Fruit fly (Drosophila melanogaster) S2 (cell line): ENCODE data around the gene Dcr-1.

ENCODE experiments used
- CG8478 ChIP-seq: fragments of >200 bp; optimal IDR thresholded peaks from 2 replicates; lab custom pipeline; 2018
- CTCF ChIP-seq, 2 experiments: fragments of >200 bp; optimal IDR thresholded peaks; 2 replicates each; lab custom pipeline; 2018

DNA sequence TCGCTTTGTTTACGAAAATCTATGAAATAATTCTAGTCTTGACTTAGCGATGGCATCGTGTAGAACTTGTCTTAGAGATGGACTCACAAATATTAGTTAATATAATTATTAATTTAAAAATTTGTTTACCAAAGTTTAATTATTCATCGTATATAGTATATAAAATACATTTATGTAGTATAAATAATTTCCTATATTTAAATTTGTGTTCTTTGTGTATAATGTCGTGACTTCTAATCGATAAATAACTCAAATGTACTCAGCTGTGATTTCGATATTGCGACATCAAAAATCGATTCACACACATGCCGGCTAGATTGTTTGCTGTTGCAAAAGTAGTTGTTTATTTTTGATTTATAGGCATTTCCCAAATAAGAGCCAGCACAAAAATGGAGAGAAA lies 50.6 kb downstream of the Dcr-1 start, which contains the start of the genes wfs1 and Nup133:
- TF ChIP-seq CTCF (optimal IDR thresholded peaks at IDR 0.05; lab: Kevin White, UChicago) (no peak), CG8478 (lab: Kevin White, UChicago) (no peak)
